Worm (Caenorhabditis elegans) whole organism, young adult: ENCODE results near the gene F32D8.3.

Source experiments
- F33H1.4 ChIP-seq: fragments of 200-800 bp; sonication (Bioruptor generic); IDR thresholded peaks from 2 replicates; pipeline ENCODE4 v1.3.6; 2022; ENCODE audit warnings: missing genetic modification reagents, missing genetic modification characterization, missing compliant biosample characterization
- F55B11.4 ChIP-seq: sonication (generic microtip); optimal IDR thresholded peaks from 2 replicates; lab custom pipeline; 2016; ENCODE audit warnings: missing compliant biosample characterization, missing genetic modification characterization, borderline replicate concordance; ENCODE audit not compliant: insufficient read depth
- K12H6.12 ChIP-seq: fragments of 200-800 bp; sonication (Bioruptor generic); optimal IDR thresholded peaks from 2 replicates; lab custom pipeline; 2018; ENCODE audit warnings: mild to moderate bottlenecking, missing genetic modification characterization, missing compliant biosample characterization
- aptf-3 ChIP-seq: fragments of 200-800 bp; sonication (Bioruptor generic); IDR thresholded peaks from 2 replicates; pipeline ENCODE4 v1.3.6; 2022; ENCODE audit warnings: missing genetic modification characterization, missing compliant biosample characterization
- athp-1 ChIP-seq: sonication (generic microtip); optimal IDR thresholded peaks from 2 replicates; lab custom pipeline; 2017; ENCODE audit warnings: mild to moderate bottlenecking, missing genetic modification characterization, missing compliant biosample characterization
- ceh-100 ChIP-seq: fragments of 200-800 bp; sonication (Bioruptor generic); IDR thresholded peaks from 2 replicates; pipeline ENCODE4 v1.3.6; 2022; ENCODE audit warnings: missing genetic modification reagents, missing genetic modification characterization, missing compliant biosample characterization
- ceh-79 ChIP-seq: sonication (generic microtip); optimal IDR thresholded peaks from 2 replicates; lab custom pipeline; 2017; ENCODE audit warnings: mild to moderate bottlenecking, missing genetic modification characterization, missing compliant biosample characterization
- ekl-4 ChIP-seq: fragments of 200-800 bp; sonication (Bioruptor generic); IDR thresholded peaks from 2 replicates; pipeline ENCODE4 v1.3.6; 2022; ENCODE audit warnings: missing genetic modification reagents, missing genetic modification characterization, missing compliant biosample characterization
- hlh-12 ChIP-seq: sonication (generic microtip); optimal IDR thresholded peaks from 2 replicates; lab custom pipeline; 2016; ENCODE audit warnings: missing genetic modification characterization, missing compliant biosample characterization
- lin-35 ChIP-seq, 3 experiments: fragments of 150-350 bp in 2 of 3; sonication (generic microtip) in 1 of 3; optimal IDR thresholded peaks; 2 replicates each; lab custom pipeline; 2014 to 2018; ENCODE audit warnings: missing biosample characterization in 3 of 3, missing genetic modification characterization in 3 of 3, missing genetic modification reagents in 3 of 3
- nfya-1 ChIP-seq: sonication (generic microtip); optimal IDR thresholded peaks from 2 replicates; lab custom pipeline; 2017; ENCODE audit warnings: antibody characterized with exemption, missing compliant biosample characterization, missing genetic modification characterization, borderline replicate concordance; ENCODE audit not compliant: insufficient read depth
- pbrm-1 ChIP-seq: fragments of 200-800 bp; sonication (Bioruptor generic); IDR thresholded peaks from 2 replicates; pipeline ENCODE4 v1.3.6; 2022; ENCODE audit warnings: missing genetic modification reagents, missing genetic modification characterization, missing compliant biosample characterization
- unc-62 ChIP-seq: fragments of 150-350 bp; optimal IDR thresholded peaks from 2 replicates; lab custom pipeline; 2014; ENCODE audit warnings: missing biosample characterization, missing genetic modification reagents, missing genetic modification characterization

ce11 chrV:10858340-10858739 lies 28.3 kb upstream of the F32D8.3 start:
- TF ChIP-seq F33H1.4 (no peak), ekl-4 (GFP tag; lab: Robert Waterston, UW) (no peak), athp-1 (tag; lab: Kevin White, UChicago) (no peak), lin-35 (GFP tag; optimal IDR thresholded peaks at IDR 0.05; lab: Kevin White, UChicago) (peak in 1 of 3 experiments; percentile 19), nfya-1 (tag; lab: Kevin White, UChicago) (no peak), aptf-3 (GFP tag; lab: Robert Waterston, UW) (no peak), unc-62 (no peak), pbrm-1 (GFP tag; lab: Robert Waterston, UW) (no peak), F55B11.4 (tag; lab: Kevin White, UChicago) (no peak), ceh-79 (tag; lab: Kevin White, UChicago) (no peak), hlh-12 (no peak), K12H6.12 (tag; lab: Kevin White, UChicago) (peak; percentile 86), ceh-100 (GFP tag; lab: Robert Waterston, UW) (no peak)
